Worm (Caenorhabditis elegans) whole organism, L4 larva: Measurements from ENCODE around the gene ttr-40.

Experiments used
- F10B5.3 ChIP-seq: sonication (generic microtip); optimal IDR thresholded peaks from 2 replicates; lab custom pipeline; 2016; ENCODE audit warnings: mild to moderate bottlenecking, missing genetic modification characterization, missing compliant biosample characterization
- F26F4.8 ChIP-seq: fragments of 200-800 bp; sonication (Bioruptor generic); conservative IDR thresholded peaks from 2 replicates; pipeline ENCODE4 v1.3.6; 2022; ENCODE audit warnings: missing genetic modification characterization, missing compliant biosample characterization
- F37D6.2 ChIP-seq: sonication (generic microtip); optimal IDR thresholded peaks from 2 replicates; lab custom pipeline; 2016; ENCODE audit warnings: mild to moderate bottlenecking, missing genetic modification characterization, missing compliant biosample characterization
- F44E2.7 ChIP-seq: fragments of 200-800 bp; sonication (Bioruptor generic); IDR thresholded peaks from 2 replicates; pipeline ENCODE4 v2.1.2; 2022; ENCODE audit warnings: missing genetic modification characterization, missing compliant biosample characterization
- R02D3.7 ChIP-seq: fragments of 150-350 bp; sonication (generic microtip); optimal IDR thresholded peaks from 3 replicates; lab custom pipeline; 2014; ENCODE audit warnings: missing biosample characterization, missing genetic modification characterization
- T20F7.1 ChIP-seq: fragments of 200-800 bp; sonication (Bioruptor generic); optimal IDR thresholded peaks from 2 replicates; lab custom pipeline; 2018; ENCODE audit warnings: mild to moderate bottlenecking, missing genetic modification characterization, missing compliant biosample characterization
- Y105C5A.15 ChIP-seq: fragments of 200-800 bp; sonication (Bioruptor generic); IDR thresholded peaks from 2 replicates; pipeline ENCODE4 v1.3.6; 2022; ENCODE audit warnings: missing genetic modification characterization, missing compliant biosample characterization
- Y5F2A.4 ChIP-seq: fragments of 200-800 bp; sonication (Bioruptor generic); optimal IDR thresholded peaks from 2 replicates; lab custom pipeline; 2018; ENCODE audit warnings: mild to moderate bottlenecking, missing genetic modification characterization, missing compliant biosample characterization
- ZK337.2 ChIP-seq: fragments of 200-800 bp; sonication (Bioruptor generic); IDR thresholded peaks from 2 replicates; pipeline ENCODE4 v1.3.6; 2022; ENCODE audit warnings: missing genetic modification reagents, missing genetic modification characterization, missing compliant biosample characterization
- ZK546.5 ChIP-seq, 2 experiments: sonication (generic microtip); optimal IDR thresholded peaks; 2 replicates each; lab custom pipeline; 2017; ENCODE audit warnings: missing biosample characterization in 2 of 2, missing genetic modification characterization in 2 of 2
- aly-2 ChIP-seq: sonication (generic microtip); optimal IDR thresholded peaks from 2 replicates; lab custom pipeline; 2018; ENCODE audit warnings: missing biosample characterization, missing genetic modification characterization
- attf-4 ChIP-seq: sonication (generic microtip); optimal IDR thresholded peaks from 3 replicates; lab custom pipeline; 2017; ENCODE audit warnings: missing biosample characterization, missing genetic modification characterization
- ceh-20 ChIP-seq: fragments of 200-800 bp; sonication (Bioruptor generic); IDR thresholded peaks from 2 replicates; pipeline ENCODE4 v1.3.6; 2022; ENCODE audit warnings: missing genetic modification reagents, missing genetic modification characterization, missing compliant biosample characterization
- ceh-82 ChIP-seq: sonication (generic microtip); optimal IDR thresholded peaks from 2 replicates; lab custom pipeline; 2017; ENCODE audit warnings: missing biosample characterization, missing genetic modification characterization
- ces-1 ChIP-seq: fragments of 150-350 bp; sonication (generic microtip); optimal IDR thresholded peaks from 4 replicates; lab custom pipeline; 2014; ENCODE audit warnings: missing biosample characterization, missing genetic modification reagents, missing genetic modification characterization
- ctbp-1 ChIP-seq: fragments of 200-800 bp; sonication (Bioruptor generic); IDR thresholded peaks from 2 replicates; pipeline ENCODE4 v1.3.6; 2022; ENCODE audit warnings: missing genetic modification reagents, missing genetic modification characterization, missing compliant biosample characterization
- daf-16 ChIP-seq, 3 experiments: sonication (generic microtip); optimal IDR thresholded peaks; 2 replicates each; lab custom pipeline; 2016 to 2017; ENCODE audit warnings: missing genetic modification characterization in 3 of 3, missing genetic modification reagents in 3 of 3, mild to moderate bottlenecking in 2 of 3, missing compliant biosample characterization in 2 of 3, missing biosample characterization in 1 of 3, moderate library complexity in 1 of 3
- daf-19 ChIP-seq: fragments of 200-800 bp; sonication (Bioruptor generic); conservative IDR thresholded peaks from 2 replicates; pipeline ENCODE4 v1.3.6; 2022; ENCODE audit warnings: missing genetic modification characterization, missing compliant biosample characterization
- dmd-9 ChIP-seq: fragments of 200-800 bp; sonication (Bioruptor generic); IDR thresholded peaks from 2 replicates; pipeline ENCODE4 v1.3.6; 2022; ENCODE audit warnings: missing genetic modification reagents, missing genetic modification characterization, missing compliant biosample characterization
- egl-43 ChIP-seq: fragments of 200-800 bp; sonication (Bioruptor generic); IDR thresholded peaks from 2 replicates; pipeline ENCODE4 v1.3.6; 2022; ENCODE audit warnings: missing genetic modification reagents, missing genetic modification characterization, missing compliant biosample characterization
- fkh-10 ChIP-seq: fragments of 150-350 bp; optimal IDR thresholded peaks from 2 replicates; lab custom pipeline; 2014; ENCODE audit warnings: missing biosample characterization, missing genetic modification reagents, missing genetic modification characterization
- fos-1 ChIP-seq: fragments of 150-350 bp; optimal IDR thresholded peaks from 2 replicates; lab custom pipeline; 2014; ENCODE audit warnings: missing biosample characterization, missing genetic modification characterization
- gei-8 ChIP-seq: fragments of 200-800 bp; sonication (Bioruptor generic); optimal IDR thresholded peaks from 2 replicates; lab custom pipeline; 2018; ENCODE audit warnings: mild to moderate bottlenecking, missing genetic modification characterization, missing compliant biosample characterization
- hif-1 ChIP-seq, 2 experiments: sonication (generic microtip); optimal IDR thresholded peaks; 2 replicates each; lab custom pipeline; 2016 to 2017; ENCODE audit warnings: missing compliant biosample characterization in 2 of 2, missing genetic modification characterization in 2 of 2, missing genetic modification reagents in 2 of 2, missing genotype in 2 of 2, mild to moderate bottlenecking in 1 of 2
- hmg-1.1 ChIP-seq: fragments of 200-800 bp; sonication (Bioruptor generic); IDR thresholded peaks from 2 replicates; pipeline ENCODE4 v1.3.6; 2022; ENCODE audit warnings: missing genetic modification reagents, missing genetic modification characterization, missing compliant biosample characterization
- jun-1 ChIP-seq: fragments of 150-350 bp; optimal IDR thresholded peaks from 2 replicates; lab custom pipeline; 2014; ENCODE audit warnings: missing biosample characterization, missing genetic modification reagents, missing genetic modification characterization
- lin-13 ChIP-seq: fragments of 150-350 bp; optimal IDR thresholded peaks from 2 replicates; lab custom pipeline; 2014; ENCODE audit warnings: missing biosample characterization, missing genetic modification reagents, missing genetic modification characterization
- lin-38 ChIP-seq: fragments of 200-800 bp; sonication (Bioruptor generic); IDR thresholded peaks from 2 replicates; pipeline ENCODE4 v1.3.6; 2022; ENCODE audit warnings: missing genetic modification reagents, missing genetic modification characterization, missing compliant biosample characterization
- lir-3 ChIP-seq: sonication (generic microtip); optimal IDR thresholded peaks from 2 replicates; lab custom pipeline; 2016; ENCODE audit warnings: mild to moderate bottlenecking, missing genetic modification characterization, missing compliant biosample characterization
- madf-9 ChIP-seq: fragments of 200-800 bp; sonication (Bioruptor generic); conservative IDR thresholded peaks from 2 replicates; pipeline ENCODE4 v1.3.6; 2022; ENCODE audit warnings: missing genetic modification reagents, missing genetic modification characterization, missing compliant biosample characterization
- mes-2 ChIP-seq: sonication (generic microtip); optimal IDR thresholded peaks from 2 replicates; lab custom pipeline; 2016; ENCODE audit warnings: missing genotype, mild to moderate bottlenecking, missing genetic modification characterization, missing compliant biosample characterization; ENCODE audit not compliant: poor library complexity, severe bottlenecking
- mxl-2 ChIP-seq: fragments of 200-800 bp; sonication (Bioruptor generic); conservative IDR thresholded peaks from 2 replicates; pipeline ENCODE4 v1.3.6; 2022; ENCODE audit warnings: missing genetic modification reagents, missing genetic modification characterization, missing compliant biosample characterization
- nhr-10 ChIP-seq: fragments of 150-350 bp; optimal IDR thresholded peaks from 2 replicates; lab custom pipeline; 2014; ENCODE audit warnings: missing biosample characterization, missing genetic modification characterization
- nhr-102 ChIP-seq: sonication (generic microtip); optimal IDR thresholded peaks from 2 replicates; lab custom pipeline; 2016; ENCODE audit warnings: mild to moderate bottlenecking, missing genetic modification characterization, moderate library complexity, missing compliant biosample characterization
- nhr-237 ChIP-seq: sonication (generic microtip); optimal IDR thresholded peaks from 2 replicates; lab custom pipeline; 2017; ENCODE audit warnings: missing biosample characterization, missing genetic modification characterization
- nhr-41 ChIP-seq: fragments of 200-800 bp; sonication (Bioruptor generic); IDR thresholded peaks from 2 replicates; pipeline ENCODE4 v1.3.6; 2022; ENCODE audit warnings: missing genetic modification reagents, missing genetic modification characterization, missing compliant biosample characterization
- nhr-76 ChIP-seq: fragments of 150-350 bp; optimal IDR thresholded peaks from 2 replicates; lab custom pipeline; 2014; ENCODE audit warnings: missing biosample characterization, missing genetic modification characterization
- php-3 ChIP-seq: fragments of 200-800 bp; sonication (Bioruptor generic); IDR thresholded peaks from 2 replicates; pipeline ENCODE4 v1.3.6; 2022; ENCODE audit warnings: missing genetic modification reagents, missing genetic modification characterization, missing compliant biosample characterization
- rbr-2 ChIP-seq: sonication (generic microtip); optimal IDR thresholded peaks from 2 replicates; lab custom pipeline; 2016; ENCODE audit warnings: missing genotype, missing genetic modification characterization, missing compliant biosample characterization
- sdz-12 ChIP-seq: fragments of 200-800 bp; sonication (Bioruptor generic); optimal IDR thresholded peaks from 2 replicates; lab custom pipeline; 2018; ENCODE audit warnings: mild to moderate bottlenecking, missing genetic modification characterization, missing compliant biosample characterization
- snpc-1.2 ChIP-seq: fragments of 200-800 bp; sonication (Bioruptor generic); IDR thresholded peaks from 2 replicates; pipeline ENCODE4 v1.3.6; 2022; ENCODE audit warnings: missing genetic modification reagents, missing genetic modification characterization, missing compliant biosample characterization
- snpc-4 ChIP-seq: fragments of 150-350 bp; optimal IDR thresholded peaks from 2 replicates; lab custom pipeline; 2014; ENCODE audit warnings: missing biosample characterization, missing genetic modification characterization
- tag-97 ChIP-seq: fragments of 200-800 bp; sonication (Bioruptor generic); IDR thresholded peaks from 2 replicates; pipeline ENCODE4 v1.3.6; 2022; ENCODE audit warnings: missing genetic modification characterization, missing compliant biosample characterization
- unc-39 ChIP-seq: sonication (generic microtip); optimal IDR thresholded peaks from 2 replicates; lab custom pipeline; 2017; ENCODE audit warnings: missing biosample characterization, missing genetic modification characterization
- zfp-2 ChIP-seq: sonication (generic microtip); optimal IDR thresholded peaks from 2 replicates; lab custom pipeline; 2016; ENCODE audit warnings: mild to moderate bottlenecking, missing genetic modification characterization, missing compliant biosample characterization
- zfp-3 ChIP-seq: fragments of 200-800 bp; sonication (Bioruptor generic); conservative IDR thresholded peaks from 2 replicates; pipeline ENCODE4 v1.3.6; 2022; ENCODE audit warnings: missing genetic modification reagents, missing genetic modification characterization, missing compliant biosample characterization
- zip-2 ChIP-seq: fragments of 150-350 bp; optimal IDR thresholded peaks from 2 replicates; lab custom pipeline; 2014; ENCODE audit warnings: missing biosample characterization, missing genetic modification characterization

ttr-40 gene

DNA sequence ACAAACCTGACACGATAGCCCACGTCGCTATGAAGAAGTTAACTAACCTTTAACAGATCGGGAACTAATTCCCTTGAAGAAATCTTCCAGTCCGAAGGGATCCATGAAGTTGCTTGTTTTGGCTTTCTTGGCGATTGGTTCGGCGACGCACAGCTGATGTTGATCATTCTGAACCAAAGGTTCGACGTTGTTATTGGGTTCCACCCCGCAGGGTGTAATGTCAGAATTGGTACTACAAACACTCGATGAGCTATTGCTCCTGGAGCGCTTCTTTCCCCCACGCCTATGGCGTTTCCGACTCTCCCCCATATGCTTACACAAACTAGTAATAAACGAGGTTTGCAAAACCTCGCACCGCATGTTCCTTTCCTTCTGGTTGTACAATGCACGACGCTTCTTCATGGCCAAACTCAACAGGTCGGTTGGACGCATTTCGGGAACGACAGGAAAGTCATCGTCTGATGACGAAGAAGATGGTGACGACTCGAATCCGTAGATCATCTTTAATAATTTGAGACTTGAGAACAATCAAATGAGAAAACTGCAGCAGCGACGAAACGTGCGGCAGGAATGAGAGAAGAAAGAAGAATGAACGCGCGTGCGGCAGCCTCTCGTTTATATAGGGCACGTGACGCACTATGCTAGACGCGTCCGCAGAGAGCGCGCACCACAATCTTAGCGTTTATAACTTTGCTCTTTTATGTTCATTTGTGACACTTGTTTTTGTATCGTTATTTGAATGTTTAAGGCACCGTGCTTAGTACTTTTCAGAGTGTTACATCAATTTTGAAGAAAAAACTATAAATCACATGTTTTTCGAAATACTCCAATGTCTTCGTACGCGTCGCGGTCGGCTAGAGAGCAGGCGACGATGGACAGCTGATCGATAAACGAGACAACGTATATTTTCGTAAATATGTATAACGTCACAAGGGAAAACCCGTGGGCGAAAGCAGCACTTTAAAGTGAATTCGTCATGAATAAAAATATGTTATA lies 11.3 kb downstream of the ttr-40 start, which contains the start of gene tos-1 (continued):
- TF ChIP-seq nhr-76 (tag; lab: Kevin White, UChicago): peak; percentile 65
- TF ChIP-seq lin-13 (GFP tag; lab: Kevin White, UChicago): peak; percentile 91
- TF ChIP-seq unc-39: peak; percentile 63
- peak; percentile 85 for TF ChIP-seq ces-1 (GFP tag; lab: Kevin White, UChicago)
- peak; percentile 49 for TF ChIP-seq aly-2 (tag; lab: Kevin White, UChicago)
- no peak for TF ChIP-seq Y105C5A.15 (GFP tag; lab: Robert Waterston, UW)
- TF ChIP-seq R02D3.7 (tag; lab: Kevin White, UChicago): no peak
- peak in 1 of 2 experiments; percentile 56 for TF ChIP-seq ZK546.5 (tag; optimal IDR thresholded peaks at IDR 0.05; lab: Kevin White, UChicago)
- peak; percentile 98 for TF ChIP-seq hmg-1.1 (GFP tag; lab: Robert Waterston, UW)
- TF ChIP-seq zfp-3 (GFP tag; lab: Robert Waterston, UW): peak; percentile 98
- TF ChIP-seq daf-16 (GFP tag; optimal IDR thresholded peaks at IDR 0.05; lab: Kevin White, UChicago): peak; percentile 68 to 95
- TF ChIP-seq daf-16 (tag; optimal IDR thresholded peaks at IDR 0.05; lab: Kevin White, UChicago): peak; percentile 74
- TF ChIP-seq nhr-41: peak; percentile 79; the same call in 1 of the 2 replicates
- peak; percentile 45 for TF ChIP-seq Y5F2A.4 (GFP tag; lab: Kevin White, UChicago)
- peak; percentile 60; the same call in 1 of the 2 replicates for TF ChIP-seq dmd-9 (GFP tag; lab: Robert Waterston, UW)
- TF ChIP-seq mes-2 (tag; lab: Kevin White, UChicago): peak; percentile 78
- TF ChIP-seq ceh-82 (tag; lab: Kevin White, UChicago): no peak
- TF ChIP-seq nhr-10 (tag; lab: Kevin White, UChicago): peak; percentile 94
- peak; percentile 97 for TF ChIP-seq nhr-102 (tag; lab: Kevin White, UChicago)
- no peak for TF ChIP-seq egl-43 (GFP tag; lab: Robert Waterston, UW)
- TF ChIP-seq ceh-20 (GFP tag; lab: Robert Waterston, UW): peak; percentile 100
- peak; percentile 33 for TF ChIP-seq snpc-4 (tag; lab: Kevin White, UChicago)
- TF ChIP-seq rbr-2 (tag; lab: Kevin White, UChicago): peak; percentile 98
- no peak for TF ChIP-seq F26F4.8 (GFP tag; lab: Robert Waterston, UW)
- TF ChIP-seq nhr-237 (tag; lab: Kevin White, UChicago): peak; percentile 71
- no peak for TF ChIP-seq attf-4
- no peak for TF ChIP-seq fos-1 (tag; lab: Kevin White, UChicago)
- no peak for TF ChIP-seq snpc-1.2 (GFP tag; lab: Robert Waterston, UW)
- no peak for TF ChIP-seq ZK337.2
- no peak for TF ChIP-seq F44E2.7
- TF ChIP-seq lin-38 (GFP tag; lab: Robert Waterston, UW): peak; percentile 84
- TF ChIP-seq sdz-12 (GFP tag; lab: Kevin White, UChicago): peak; percentile 51

DNA sequence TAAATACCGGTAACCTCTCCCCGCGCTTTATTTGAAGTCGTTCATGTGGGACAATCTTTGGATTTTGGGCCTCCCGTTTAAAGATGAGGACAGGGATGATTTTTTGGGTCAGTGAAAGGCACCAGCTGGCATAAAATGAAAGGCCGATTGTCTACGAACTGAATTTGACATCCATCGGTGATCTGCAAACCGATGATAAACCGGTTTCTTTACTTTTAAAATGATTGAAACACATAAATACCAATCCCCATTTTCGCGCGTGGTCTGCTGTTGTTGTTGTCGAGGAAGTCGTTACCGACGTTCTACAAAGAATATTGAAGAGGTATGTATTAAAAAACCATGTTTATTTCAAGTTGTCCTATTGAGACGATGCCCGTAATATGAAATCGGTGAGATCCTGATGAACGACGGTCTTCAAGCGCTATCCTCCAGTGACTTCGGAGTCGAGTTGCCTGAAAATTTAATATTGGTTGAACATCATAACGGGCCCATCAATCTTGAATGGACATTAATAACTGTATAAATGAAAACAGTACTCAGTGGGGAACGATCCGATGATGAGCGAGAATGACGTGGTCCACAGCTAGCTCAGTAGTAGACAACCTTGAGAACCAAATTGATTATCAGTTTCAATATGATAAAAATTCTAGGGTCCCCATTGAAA lies 12.2 kb downstream of the ttr-40 start:
- TF ChIP-seq ctbp-1 (GFP tag; lab: Robert Waterston, UW) (peak; percentile 64), madf-9 (0 out of 2 replicates have a peak, but pooled peaks have one; percentile 45), mxl-2 (GFP tag; lab: Robert Waterston, UW) (no peak), zfp-2 (tag; lab: Kevin White, UChicago) (no peak), php-3 (GFP tag; lab: Robert Waterston, UW) (peak; percentile 52; the same call in 1 of the 2 replicates), lir-3 (tag; lab: Kevin White, UChicago) (no peak), daf-19 (GFP tag; lab: Robert Waterston, UW) (peak; percentile 80; the same call in 1 of the 2 replicates), jun-1 (tag; lab: Kevin White, UChicago) (no peak), F10B5.3 (tag; lab: Kevin White, UChicago) (no peak), tag-97 (GFP tag; lab: Robert Waterston, UW) (no peak), egl-43 (GFP tag; lab: Robert Waterston, UW) (peak; percentile 57), gei-8 (no peak), F37D6.2 (tag; lab: Kevin White, UChicago) (no peak), hif-1 (tag; optimal IDR thresholded peaks at IDR 0.05; lab: Kevin White, UChicago) (no peak), fkh-10 (GFP tag; lab: Kevin White, UChicago) (no peak), zip-2 (tag; lab: Kevin White, UChicago) (no peak), T20F7.1 (GFP tag; lab: Kevin White, UChicago) (no peak)
